Fruit fly (Drosophila melanogaster) whole organism, prepupa: Measurements from ENCODE around the gene CG33710.

Source experiments
- CG11294 ChIP-seq: fragments of 200-800 bp; sonication (Bioruptor generic); IDR thresholded peaks from 2 replicates; pipeline ENCODE4 v1.3.6; 2022; ENCODE audit warnings: missing biosample characterization, missing genetic modification characterization
- CG15336 ChIP-seq: fragments of 200-800 bp; sonication (Bioruptor generic); IDR thresholded peaks from 2 replicates; pipeline ENCODE4 v1.3.6; 2022; ENCODE audit warnings: missing biosample characterization, missing genetic modification characterization
- CG31627 ChIP-seq: fragments of 200-800 bp; sonication (Bioruptor generic); optimal IDR thresholded peaks from 3 replicates; lab custom pipeline; 2016; ENCODE audit warnings: missing biosample characterization, missing genetic modification characterization
- CG6792 ChIP-seq: fragments of 200-800 bp; sonication (Bioruptor generic); optimal IDR thresholded peaks from 3 replicates; lab custom pipeline; 2016; ENCODE audit warnings: missing biosample characterization, missing genetic modification characterization
- Hr38 ChIP-seq: sonication (Bioruptor generic); optimal IDR thresholded peaks from 2 replicates; lab custom pipeline; 2016; ENCODE audit warnings: missing biosample characterization, missing genetic modification characterization
- Lpt ChIP-seq: fragments of 200-800 bp; sonication (Bioruptor generic); optimal IDR thresholded peaks from 3 replicates; lab custom pipeline; 2016; ENCODE audit warnings: missing biosample characterization, missing genetic modification characterization

DNA sequence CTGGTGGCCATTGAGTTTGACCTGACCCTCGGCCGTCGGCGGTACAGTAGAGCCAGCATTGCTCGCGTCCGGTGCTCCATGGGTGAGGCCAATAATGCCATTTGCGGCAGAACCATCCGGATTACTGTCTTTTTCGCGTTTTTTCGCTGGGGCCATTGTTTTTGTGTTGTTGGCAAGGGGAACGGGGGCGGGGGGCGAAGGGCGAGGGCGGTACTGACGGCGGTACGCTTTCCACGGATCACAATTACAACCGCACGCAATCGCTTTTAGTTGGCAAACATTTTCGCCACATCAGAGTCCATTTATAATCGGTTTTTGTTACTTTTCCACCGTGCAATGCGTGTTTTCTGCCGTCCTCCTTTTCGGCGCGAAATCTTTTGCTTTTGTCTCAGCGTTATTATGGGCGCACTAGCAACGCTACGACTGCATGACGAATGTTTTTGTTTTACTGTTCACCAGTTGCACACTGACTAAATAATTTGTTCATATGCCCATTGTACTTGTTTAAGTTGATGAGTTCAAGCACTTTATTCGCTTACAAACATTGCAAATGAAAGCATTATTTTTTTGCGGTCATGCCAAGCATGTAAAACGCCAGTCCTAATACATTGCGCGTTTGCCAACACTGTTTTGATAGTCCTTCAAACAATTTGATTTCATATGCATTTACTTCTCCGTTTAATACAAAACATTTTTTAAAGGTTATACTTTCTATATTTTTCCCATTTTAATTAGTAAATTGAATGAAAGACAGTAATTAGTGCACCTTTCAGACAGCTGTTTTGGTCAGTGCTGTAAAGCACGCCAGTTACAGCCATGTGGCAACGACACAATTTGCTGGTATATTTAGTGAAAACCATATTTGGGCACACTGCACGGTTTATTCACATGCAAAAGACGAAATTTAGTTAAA is 29.5 kb downstream of the CG33710 start, which contains the start of gene Pfdn6:
- TF ChIP-seq CG15336 (GFP tag; lab: Robert Waterston, UW) (peak; percentile 51), CG11294 (GFP tag; lab: Robert Waterston, UW) (peak; percentile 55; the same call in 1 of the 2 replicates), Lpt (no peak), Hr38 (no peak), CG31627 (GFP tag; lab: Kevin White, UChicago) (peak; percentile 78), CG6792 (peak; percentile 36)
